Fruit fly (Drosophila melanogaster) whole organism, prepupa: ENCODE data around the gene Dsor1.

Source experiments
- Ets21C ChIP-seq: fragments of 200-800 bp; sonication (Bioruptor generic); optimal IDR thresholded peaks from 3 replicates; lab custom pipeline; 2016; ENCODE audit warnings: missing biosample characterization, missing genetic modification characterization
- Sox102F ChIP-seq: fragments of 200-800 bp; sonication (Bioruptor generic); optimal IDR thresholded peaks from 2 replicates; lab custom pipeline; 2016; ENCODE audit warnings: missing biosample characterization, mild to moderate bottlenecking, missing genetic modification characterization

dm6 chrX:9269825-9270224 lies 22.7 kb downstream of the Dsor1 start, which contains the start of gene CG17440:
- no peak for TF ChIP-seq Sox102F (GFP tag; lab: Kevin White, UChicago)
- TF ChIP-seq Ets21C (GFP tag; lab: Kevin White, UChicago) = no peak
